Fruit fly (Drosophila melanogaster) whole organism, embryonic: Measurements from ENCODE around the gene Hs2st.

Source experiments
- Adf1 ChIP-seq: fragments of 200-800 bp; sonication (Bioruptor generic); IDR thresholded peaks from 2 replicates; pipeline ENCODE4 v1.3.6; 2022; ENCODE audit warnings: missing biosample characterization, missing genetic modification characterization
- Atf6 ChIP-seq: fragments of 200-800 bp; sonication (Bioruptor generic); IDR thresholded peaks from 2 replicates; pipeline ENCODE4 v1.3.6; 2022; ENCODE audit warnings: missing biosample characterization, missing genetic modification characterization
- CG12769 ChIP-seq: fragments of 200-800 bp; sonication (Bioruptor generic); optimal IDR thresholded peaks from 2 replicates; lab custom pipeline; 2019; ENCODE audit warnings: missing biosample characterization, mild to moderate bottlenecking, missing genetic modification characterization, moderate library complexity
- CG13424 ChIP-seq: fragments of 200-800 bp; sonication (Bioruptor generic); optimal IDR thresholded peaks from 2 replicates; lab custom pipeline; 2019; ENCODE audit warnings: missing biosample characterization, mild to moderate bottlenecking, missing genetic modification characterization, moderate library complexity
- CG14014 ChIP-seq: fragments of 200-800 bp; sonication (Bioruptor generic); IDR thresholded peaks from 2 replicates; pipeline ENCODE4 v1.3.6; 2022; ENCODE audit warnings: missing biosample characterization, missing genetic modification characterization
- CG15269 ChIP-seq: fragments of 200-800 bp; sonication (Bioruptor generic); optimal IDR thresholded peaks from 2 replicates; lab custom pipeline; 2018; ENCODE audit warnings: missing biosample characterization, mild to moderate bottlenecking, missing genetic modification characterization, moderate library complexity
- CG16813 ChIP-seq: fragments of 200-800 bp; sonication (Bioruptor generic); IDR thresholded peaks from 3 replicates; pipeline ENCODE4 v1.3.6; 2022; ENCODE audit warnings: missing biosample characterization, missing genetic modification characterization; ENCODE audit not compliant: partially characterized antibody
- CG16815 ChIP-seq: fragments of 200-800 bp; sonication (Bioruptor generic); optimal IDR thresholded peaks from 3 replicates; lab custom pipeline; 2017; ENCODE audit warnings: missing biosample characterization, mild to moderate bottlenecking, missing genetic modification characterization
- CG17912 ChIP-seq: fragments of 200-800 bp; sonication (Bioruptor generic); optimal IDR thresholded peaks from 2 replicates; lab custom pipeline; 2018; ENCODE audit warnings: missing biosample characterization, mild to moderate bottlenecking, missing genetic modification characterization
- CG1832 ChIP-seq: fragments of 200-800 bp; sonication (Bioruptor generic); optimal IDR thresholded peaks from 2 replicates; lab custom pipeline; 2017; ENCODE audit warnings: missing biosample characterization, mild to moderate bottlenecking, missing genetic modification characterization, inconsistent platforms
- CG2120 ChIP-seq: fragments of 200-800 bp; sonication (Bioruptor generic); optimal IDR thresholded peaks from 3 replicates; lab custom pipeline; 2016; ENCODE audit warnings: missing biosample characterization, missing genetic modification characterization
- CG2129 ChIP-seq: fragments of 200-800 bp; sonication (Bioruptor generic); IDR thresholded peaks from 2 replicates; pipeline ENCODE4 v1.3.6; 2022; ENCODE audit warnings: missing biosample characterization, missing genetic modification characterization; ENCODE audit not compliant: partially characterized antibody
- CG2678 ChIP-seq: fragments of 200-800 bp; sonication (Bioruptor generic); optimal IDR thresholded peaks from 3 replicates; lab custom pipeline; 2019; ENCODE audit warnings: missing biosample characterization, mild to moderate bottlenecking, missing genetic modification characterization, moderate library complexity
- CG32532 ChIP-seq: fragments of 200-800 bp; sonication (Bioruptor generic); IDR thresholded peaks from 2 replicates; pipeline ENCODE4 v1.3.6; 2022; ENCODE audit warnings: missing biosample characterization, missing genetic modification characterization
- CG34376 ChIP-seq: fragments of 200-800 bp; sonication (Bioruptor generic); optimal IDR thresholded peaks from 2 replicates; lab custom pipeline; 2018; ENCODE audit warnings: missing biosample characterization, mild to moderate bottlenecking, missing genetic modification characterization
- CG3995 ChIP-seq: fragments of 200-800 bp; sonication (Bioruptor generic); optimal IDR thresholded peaks from 3 replicates; lab custom pipeline; 2016; ENCODE audit warnings: missing biosample characterization, missing genetic modification characterization
- CG4360 ChIP-seq: fragments of 200-800 bp; sonication (Bioruptor generic); IDR thresholded peaks from 2 replicates; pipeline ENCODE4 v1.3.6; 2022; ENCODE audit warnings: missing biosample characterization, missing genetic modification characterization
- CG4820 ChIP-seq: fragments of 200-800 bp; sonication (Bioruptor generic); optimal IDR thresholded peaks from 3 replicates; lab custom pipeline; 2016; ENCODE audit warnings: missing biosample characterization, missing genetic modification characterization
- CG5180 ChIP-seq: fragments of 200-800 bp; sonication (Bioruptor generic); optimal IDR thresholded peaks from 3 replicates; lab custom pipeline; 2017; ENCODE audit warnings: missing biosample characterization, missing genetic modification characterization, mild to moderate bottlenecking, moderate library complexity, missing genetic modification reagents
- CG6765 ChIP-seq: fragments of 200-800 bp; sonication (Bioruptor generic); optimal IDR thresholded peaks from 3 replicates; lab custom pipeline; 2017; ENCODE audit warnings: missing biosample characterization, mild to moderate bottlenecking, missing genetic modification characterization
- CG6813 ChIP-seq: fragments of 200-800 bp; sonication (Bioruptor generic); optimal IDR thresholded peaks from 2 replicates; lab custom pipeline; 2017; ENCODE audit warnings: missing biosample characterization, missing genetic modification characterization, mild to moderate bottlenecking, moderate library complexity, missing genetic modification reagents
- CG7357 ChIP-seq: fragments of 200-800 bp; sonication (Bioruptor generic); IDR thresholded peaks from 3 replicates; pipeline ENCODE4 v1.3.6; 2022; ENCODE audit warnings: missing biosample characterization, missing genetic modification characterization
- CG8290 ChIP-seq, 3 experiments: fragments of 200-800 bp; sonication (Bioruptor generic); optimal IDR thresholded peaks; 2 replicates each; lab custom pipeline; 2016 to 2019; ENCODE audit warnings: missing biosample characterization in 3 of 3, missing genetic modification characterization in 3 of 3, mild to moderate bottlenecking in 2 of 3, moderate library complexity in 1 of 3
- CG9797 ChIP-seq: fragments of 200-800 bp; sonication (Bioruptor generic); optimal IDR thresholded peaks from 3 replicates; lab custom pipeline; 2018; ENCODE audit warnings: missing biosample characterization, mild to moderate bottlenecking, missing genetic modification characterization
- CrebB ChIP-seq: fragments of 200-800 bp; sonication (Bioruptor generic); optimal IDR thresholded peaks from 3 replicates; lab custom pipeline; 2018; ENCODE audit warnings: missing biosample characterization, mild to moderate bottlenecking, missing genetic modification characterization
- Dbx ChIP-seq: fragments of 200-800 bp; sonication (Bioruptor generic); IDR thresholded peaks from 3 replicates; pipeline ENCODE4 v1.3.6; 2022; ENCODE audit warnings: missing biosample characterization, missing genetic modification characterization
- Deaf1 ChIP-seq: fragments of 200-800 bp; optimal IDR thresholded peaks from 3 replicates; lab custom pipeline; 2019; ENCODE audit warnings: missing biosample characterization, mild to moderate bottlenecking, missing genetic modification characterization, moderate library complexity
- Fer2 ChIP-seq: fragments of 200-800 bp; sonication (Bioruptor generic); optimal IDR thresholded peaks from 2 replicates; lab custom pipeline; 2018; ENCODE audit warnings: missing biosample characterization, mild to moderate bottlenecking, missing genetic modification characterization, moderate library complexity
- GATAe ChIP-seq: fragments of 200-800 bp; sonication (Bioruptor generic); conservative IDR thresholded peaks from 2 replicates; pipeline ENCODE4 v1.3.6; 2022; ENCODE audit warnings: missing biosample characterization, missing genetic modification characterization
- Hmx ChIP-seq: fragments of 200-800 bp; sonication (Bioruptor generic); optimal IDR thresholded peaks from 2 replicates; lab custom pipeline; 2016; ENCODE audit warnings: missing biosample characterization, missing genetic modification characterization
- Hr51 ChIP-seq, 2 experiments: fragments of 200-800 bp; sonication (Bioruptor generic); optimal IDR thresholded peaks; 2 replicates in 1 of 2; 3 replicates in 1 of 2; lab custom pipeline; 2016 to 2018; ENCODE audit warnings: missing biosample characterization in 2 of 2, missing genetic modification characterization in 2 of 2, mild to moderate bottlenecking in 1 of 2, moderate library complexity in 1 of 2
- Hr78 ChIP-seq, 2 experiments: fragments of 200-800 bp in 1 of 2; fragments of >200 bp in 1 of 2; sonication (Bioruptor generic) in 1 of 2; optimal IDR thresholded peaks; 2 replicates each; lab custom pipeline; 2017 to 2019; ENCODE audit warnings: missing biosample characterization in 2 of 2, missing genetic modification characterization in 2 of 2, mild to moderate bottlenecking in 1 of 2, moderate library complexity in 1 of 2
- Meics ChIP-seq: fragments of 200-800 bp; sonication (Bioruptor generic); optimal IDR thresholded peaks from 2 replicates; lab custom pipeline; 2017; ENCODE audit warnings: missing biosample characterization, mild to moderate bottlenecking, missing genetic modification characterization
- Mrtf ChIP-seq: fragments of 200-800 bp; sonication (Bioruptor generic); IDR thresholded peaks from 3 replicates; pipeline ENCODE4 v1.3.6; 2022; ENCODE audit warnings: missing biosample characterization, missing genetic modification characterization
- Myb ChIP-seq: fragments of 200-800 bp; sonication (Bioruptor generic); optimal IDR thresholded peaks from 2 replicates; lab custom pipeline; 2016; ENCODE audit warnings: missing biosample characterization, missing genetic modification characterization
- Nf-YB ChIP-seq: fragments of 200-800 bp; sonication (Bioruptor generic); optimal IDR thresholded peaks from 3 replicates; lab custom pipeline; 2019; ENCODE audit warnings: missing biosample characterization, mild to moderate bottlenecking, missing genetic modification characterization, moderate library complexity
- Ravus ChIP-seq: fragments of 200-800 bp; sonication (Bioruptor generic); IDR thresholded peaks from 2 replicates; pipeline ENCODE4 v1.3.6; 2022; ENCODE audit warnings: missing biosample characterization, missing genetic modification characterization
- Sox100B ChIP-seq: fragments of 200-800 bp; sonication (Bioruptor generic); optimal IDR thresholded peaks from 3 replicates; lab custom pipeline; 2018; ENCODE audit warnings: missing biosample characterization, mild to moderate bottlenecking, missing genetic modification characterization
- YL-1 ChIP-seq: fragments of 200-800 bp; sonication (Bioruptor generic); optimal IDR thresholded peaks from 3 replicates; lab custom pipeline; 2017; ENCODE audit warnings: missing biosample characterization, mild to moderate bottlenecking, missing genetic modification characterization
- ash1 ChIP-seq: fragments of 200-800 bp; sonication (Bioruptor generic); optimal IDR thresholded peaks from 2 replicates; lab custom pipeline; 2018; ENCODE audit warnings: missing biosample characterization, mild to moderate bottlenecking, missing genetic modification characterization
- esg ChIP-seq: fragments of 200-800 bp; sonication (Bioruptor generic); conservative IDR thresholded peaks from 2 replicates; pipeline ENCODE4 v1.3.6; 2022; ENCODE audit warnings: missing biosample characterization, missing genetic modification characterization
- ftz-f1 ChIP-seq: fragments of 200-800 bp; sonication (Bioruptor generic); optimal IDR thresholded peaks from 2 replicates; lab custom pipeline; 2016; ENCODE audit warnings: missing biosample characterization, missing genetic modification characterization
- grn ChIP-seq: fragments of 200-800 bp; sonication (Bioruptor generic); optimal IDR thresholded peaks from 3 replicates; lab custom pipeline; 2017; ENCODE audit warnings: missing biosample characterization, missing genetic modification characterization
- h ChIP-seq: fragments of >200 bp; optimal IDR thresholded peaks from 2 replicates; lab custom pipeline; 2017
- lab ChIP-seq: fragments of 200-800 bp; sonication (Bioruptor generic); optimal IDR thresholded peaks from 3 replicates; lab custom pipeline; 2017; ENCODE audit warnings: missing biosample characterization, missing genetic modification characterization, mild to moderate bottlenecking, moderate library complexity, missing genetic modification reagents
- lilli ChIP-seq: fragments of 200-800 bp; sonication (Bioruptor generic); optimal IDR thresholded peaks from 3 replicates; lab custom pipeline; 2016; ENCODE audit warnings: missing biosample characterization, missing genetic modification characterization
- ranshi ChIP-seq: fragments of 200-800 bp; sonication (Bioruptor generic); IDR thresholded peaks from 2 replicates; pipeline ENCODE4 v1.3.6; 2022; ENCODE audit warnings: missing biosample characterization, missing genetic modification characterization
- row ChIP-seq: fragments of 200-800 bp; sonication (Bioruptor generic); IDR thresholded peaks from 3 replicates; pipeline ENCODE4 v1.3.6; 2022; ENCODE audit warnings: missing biosample characterization, missing genetic modification characterization
- sd ChIP-seq: fragments of 200-800 bp; sonication (Bioruptor generic); optimal IDR thresholded peaks from 3 replicates; lab custom pipeline; 2018; ENCODE audit warnings: missing biosample characterization, mild to moderate bottlenecking, missing genetic modification characterization, moderate library complexity
- sim ChIP-seq: fragments of 200-800 bp; sonication (Bioruptor generic); IDR thresholded peaks from 2 replicates; pipeline ENCODE4 v1.3.6; 2022; ENCODE audit warnings: missing biosample characterization, missing genetic modification characterization
- sug ChIP-seq: fragments of 200-800 bp; optimal IDR thresholded peaks from 2 replicates; lab custom pipeline; 2019; ENCODE audit warnings: missing biosample characterization, mild to moderate bottlenecking, missing genetic modification characterization, moderate library complexity

The Hs2st gene

DNA sequence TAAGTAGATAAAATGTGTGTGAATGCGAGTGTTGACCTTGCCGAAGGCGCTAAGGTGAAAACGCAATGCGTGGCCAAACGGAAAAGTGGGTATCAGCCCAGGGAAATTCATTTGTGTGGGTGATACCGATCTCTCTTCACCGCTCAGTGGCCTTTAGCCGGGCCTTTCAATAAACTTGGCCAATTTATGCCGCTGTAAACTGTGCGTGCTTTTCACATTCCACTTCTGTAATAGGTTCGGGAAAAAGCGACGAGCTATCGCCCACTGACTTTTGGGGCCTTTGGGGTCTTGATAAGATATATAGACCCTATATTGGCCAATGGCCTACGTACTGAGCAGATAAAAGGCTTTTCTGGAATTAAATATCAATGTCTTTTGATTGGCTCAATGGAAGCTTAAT is 23.0 kb downstream of the Hs2st start:
- TF ChIP-seq CG4360: no peak
- TF ChIP-seq ash1: no peak
- TF ChIP-seq grn: peak; percentile 12
- TF ChIP-seq CG2129 (GFP tag; lab: Robert Waterston, UW): no peak
- no peak for TF ChIP-seq esg (GFP tag; lab: Robert Waterston, UW)
- TF ChIP-seq CG15269 (tag; lab: Kevin White, UChicago): no peak
- no peak for TF ChIP-seq CG1832 (GFP tag; lab: Kevin White, UChicago)
- no peak for TF ChIP-seq lilli (GFP tag; lab: Kevin White, UChicago)
- TF ChIP-seq GATAe: peak; percentile 62
- no peak for TF ChIP-seq CG5180 (GFP tag; lab: Kevin White, UChicago)
- peak; percentile 32 for TF ChIP-seq Deaf1
- no peak for TF ChIP-seq YL-1 (GFP tag; lab: Kevin White, UChicago)
- no peak for TF ChIP-seq h
- no peak for TF ChIP-seq Meics (GFP tag; lab: Kevin White, UChicago)
- TF ChIP-seq Sox100B: no peak
- TF ChIP-seq Adf1 (GFP tag; lab: Robert Waterston, UW): no peak
- TF ChIP-seq CG8290 (GFP tag; optimal IDR thresholded peaks at IDR 0.05; lab: Kevin White, UChicago): no peak
- no peak for TF ChIP-seq CG8290 (tag; optimal IDR thresholded peaks at IDR 0.05; lab: Kevin White, UChicago)
- TF ChIP-seq CG12769 (tag; lab: Kevin White, UChicago): peak; percentile 65
- peak; percentile 3 for TF ChIP-seq CG2678
- TF ChIP-seq CG6813 (GFP tag; lab: Kevin White, UChicago): no peak
- TF ChIP-seq ftz-f1 (GFP tag; lab: Kevin White, UChicago): peak; percentile 40
- TF ChIP-seq Fer2 (tag; lab: Kevin White, UChicago): no peak
- no peak for TF ChIP-seq CG7357
- 0 out of 2 replicates have a peak, but pooled peaks have one; percentile 11 for TF ChIP-seq CG32532 (GFP tag; lab: Robert Waterston, UW)
- TF ChIP-seq ranshi (GFP tag; lab: Robert Waterston, UW): no peak
- no peak for TF ChIP-seq CG13424 (tag; lab: Kevin White, UChicago)
- no peak for TF ChIP-seq Mrtf
- no peak for TF ChIP-seq CG2120
- TF ChIP-seq Dbx (GFP tag; lab: Robert Waterston, UW): no peak
- TF ChIP-seq Ravus: no peak
- TF ChIP-seq CG34376 (GFP tag; lab: Kevin White, UChicago): peak; percentile 37
- no peak for TF ChIP-seq CG9797 (GFP tag; lab: Kevin White, UChicago)
- peak in 1 of 2 experiments; percentile 18 for TF ChIP-seq Hr78 (GFP tag; optimal IDR thresholded peaks at IDR 0.05; lab: Kevin White, UChicago)
- TF ChIP-seq Myb (GFP tag; lab: Kevin White, UChicago): no peak
- peak; percentile 19; the same call in 1 of the 2 replicates for TF ChIP-seq CG14014
- no peak for TF ChIP-seq row
- TF ChIP-seq Atf6: no peak
- TF ChIP-seq CG4820: no peak
- no peak for TF ChIP-seq Hr51 (GFP tag; optimal IDR thresholded peaks at IDR 0.05; lab: Kevin White, UChicago)
- no peak for TF ChIP-seq CG6765 (GFP tag; lab: Kevin White, UChicago)
- peak; percentile 16 for TF ChIP-seq lab (GFP tag; lab: Kevin White, UChicago)
- no peak for TF ChIP-seq sim (GFP tag; lab: Robert Waterston, UW)
- TF ChIP-seq Hmx: no peak
- TF ChIP-seq CrebB: no peak
- TF ChIP-seq CG17912 (GFP tag; lab: Kevin White, UChicago): no peak
- TF ChIP-seq sd (tag; lab: Kevin White, UChicago): peak; percentile 94
- peak; percentile 65 for TF ChIP-seq Nf-YB (GFP tag; lab: Kevin White, UChicago)
- no peak for TF ChIP-seq CG3995
- TF ChIP-seq CG16813 (GFP tag; lab: Robert Waterston, UW): no peak
- TF ChIP-seq sug (tag; lab: Kevin White, UChicago): peak; percentile 91
- TF ChIP-seq CG16815 (GFP tag; lab: Kevin White, UChicago): no peak
